Worm (Caenorhabditis elegans): ENCODE results near the gene C14C6.8.

The C14C6.8 gene

DNA sequence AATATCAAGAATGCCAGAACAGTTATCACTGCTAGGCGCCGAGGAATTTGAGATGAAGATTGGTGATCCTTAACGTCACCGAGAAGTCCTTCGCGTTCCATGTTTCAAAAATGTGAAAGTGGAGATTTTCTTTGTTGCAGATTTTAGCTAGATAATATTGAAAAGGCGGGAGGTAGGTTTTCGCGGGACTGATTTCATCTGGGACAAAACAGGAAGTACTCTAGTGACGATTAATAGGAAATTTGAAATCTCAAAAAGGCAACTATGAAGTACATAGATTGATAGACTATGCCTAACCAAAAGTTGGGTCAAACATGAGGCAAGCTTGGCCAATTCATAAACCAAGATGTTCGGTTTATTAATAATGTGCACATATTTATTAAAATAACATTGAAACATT, at the start of gene C14C6.8:
TSS of gene C14C6.8 (minus strand) at position 101 of the 400 bp plus-strand sequence.
- TF ChIP-seq nhr-25 (tag; optimal IDR thresholded peaks at IDR 0.05; ENCODE audit: borderline replicate concordance, insufficient read depth) (no peak), nhr-76 (tag; optimal IDR thresholded peaks at IDR 0.05) (no peak), saeg-2 (GFP tag; IDR thresholded peaks at IDR 0.05) (no peak), nhr-111 (GFP tag; optimal IDR thresholded peaks at IDR 0.05) (no peak), lin-38 (GFP tag; IDR thresholded peaks at IDR 0.05) (no peak), daf-19 (GFP tag; conservative IDR thresholded peaks at IDR 0.05) (no peak), T20F7.1 (GFP tag; optimal IDR thresholded peaks at IDR 0.05) (no peak), dmd-8 (GFP tag; IDR thresholded peaks at IDR 0.05) (no peak), daf-12 (tag; optimal IDR thresholded peaks at IDR 0.05) (no peak), madf-5 (GFP tag; IDR thresholded peaks at IDR 0.05) (no peak), fos-1 (tag; optimal IDR thresholded peaks at IDR 0.05) (no peak), arid-1 (GFP tag; conservative IDR thresholded peaks at IDR 0.05) (no peak), nhr-6 (tag; optimal IDR thresholded peaks at IDR 0.05) (no peak), mdt-29 (GFP tag; IDR thresholded peaks at IDR 0.05) (no peak), lin-1 (GFP tag; IDR thresholded peaks at IDR 0.05) (no peak)

ce11 chrV:600231-600630, 47.3 kb upstream of the C14C6.8 start, which contains the start of gene nhr-251:
Gene nhr-251, plus strand, starts transcription at chrV:600531.
- TF ChIP-seq aha-1 (tag) (peak; percentile 64), mdl-1 (tag; optimal IDR thresholded peaks at IDR 0.05) (no peak)

- TF ChIP-seq D1046.2 (GFP tag; IDR thresholded peaks at IDR 0.05) (no peak), unc-62 (GFP tag; optimal IDR thresholded peaks at IDR 0.05 in 1 of 2) (peak in 1 of 2 experiments; percentile 84), unc-62 (tag; optimal IDR thresholded peaks at IDR 0.05) (no peak), aha-1 (tag) (peak; percentile 71), lin-38 (GFP tag; IDR thresholded peaks at IDR 0.05) (no peak), lin-29 (GFP tag; IDR thresholded peaks at IDR 0.05) (no peak), lir-3 (tag; optimal IDR thresholded peaks at IDR 0.05) (no peak), zfp-2 (tag; optimal IDR thresholded peaks at IDR 0.05) (no peak), set-16 (GFP tag; IDR thresholded peaks at IDR 0.05) (no peak), zip-11 (GFP tag; IDR thresholded peaks at IDR 0.05) (no peak), daf-19 (GFP tag; conservative IDR thresholded peaks at IDR 0.05) (no peak), snpc-1.2 (GFP tag; IDR thresholded peaks at IDR 0.05) (no peak), duxl-1 (tag; optimal IDR thresholded peaks at IDR 0.05; ENCODE audit: poor library complexity) (no peak), hmg-1.1 (GFP tag; IDR thresholded peaks at IDR 0.05) (no peak), nhr-25 (tag; optimal IDR thresholded peaks at IDR 0.05; ENCODE audit: borderline replicate concordance, insufficient read depth) (no peak), snpc-4 (tag; optimal IDR thresholded peaks at IDR 0.05) (no peak), unc-39 (tag; optimal IDR thresholded peaks at IDR 0.05) (no peak)
Measured at ce11 chrV:599783-600182, 46.8 kb upstream of the C14C6.8 start.

DNA sequence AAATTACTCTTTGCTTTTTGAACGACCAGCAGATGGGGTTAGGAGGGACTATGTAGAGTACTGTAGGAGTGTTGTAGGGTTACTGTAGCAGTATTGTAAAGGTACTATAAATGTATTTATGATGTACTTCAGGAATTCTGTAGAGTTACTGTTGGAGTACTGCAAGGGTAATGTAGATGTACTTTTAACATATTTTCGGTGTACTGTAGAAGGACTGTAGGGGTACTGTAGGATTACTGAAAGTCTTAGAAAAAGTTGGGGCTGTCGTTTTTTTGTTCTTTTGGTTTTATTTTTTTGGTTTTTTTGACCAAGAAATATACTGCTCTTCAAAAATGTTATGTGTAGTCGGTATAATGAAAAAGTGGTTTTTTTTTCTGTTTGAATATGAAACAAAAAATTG, 45.7 kb upstream of the C14C6.8 start:
- no peak for TF ChIP-seq Y75B8A.6 (GFP tag; IDR thresholded peaks at IDR 0.05)
- peak in 1 of 2 experiments; percentile 92 for TF ChIP-seq unc-62 (GFP tag; optimal IDR thresholded peaks at IDR 0.05 in 1 of 2)
- TF ChIP-seq unc-62 (tag; optimal IDR thresholded peaks at IDR 0.05) = no peak
- peak; percentile 41 for TF ChIP-seq aha-1 (tag)

- no peak for TF ChIP-seq nhr-25 (tag; optimal IDR thresholded peaks at IDR 0.05; ENCODE audit: borderline replicate concordance, insufficient read depth)
- no peak for TF ChIP-seq Y5F2A.4 (GFP tag; optimal IDR thresholded peaks at IDR 0.05)
- TF ChIP-seq F49E8.2 (tag; optimal IDR thresholded peaks at IDR 0.05; ENCODE audit: borderline replicate concordance) = no peak
- TF ChIP-seq ama-1 (optimal IDR thresholded peaks at IDR 0.05) = no peak
- no peak for TF ChIP-seq ceh-44 (GFP tag; IDR thresholded peaks at IDR 0.05)
- no peak for TF ChIP-seq sdz-12 (GFP tag; optimal IDR thresholded peaks at IDR 0.05)
- no peak for TF ChIP-seq arid-1 (GFP tag; conservative IDR thresholded peaks at IDR 0.05)
Measured at ce11 chrV:597823-598222, 44.9 kb upstream of the C14C6.8 start.

Measured in whole organism, L4 larva.